1 fruit fly cellular context compared by ENCODE assay signal in genomic region chrX:2009453-2010009, dm6.
A peak's percentile ranks its signal among the peaks of the same experiment; 100 is the strongest.
TF ChIP-seq lines count a peak whose summit lies in the region.

No protein-coding gene starts in this region.

TF ChIP-seq in whole organism, embryonic, 481 proteins besides CTCF, POLR2A, EP300 and RAD21 (continued from another document and continues in another):
- peak; percentile 38 for TF ChIP-seq maf-S (GFP tag; optimal IDR thresholded peaks at IDR 0.05; lab: Kevin White, UChicago)
- TF ChIP-seq CG8765 (GFP tag; IDR thresholded peaks at IDR 0.05; lab: Robert Waterston, UW), result 0 out of 2 replicates have a peak, but pooled peaks have one; percentile 14
- TF ChIP-seq Adf1 (GFP tag; IDR thresholded peaks at IDR 0.05; lab: Robert Waterston, UW), result peak; percentile 10; the same call in 1 of the 2 replicates
- no peak for TF ChIP-seq Lim3 (GFP tag; IDR thresholded peaks at IDR 0.05; lab: Robert Waterston, UW)
- no peak for TF ChIP-seq ham (GFP tag; IDR thresholded peaks at IDR 0.05; lab: Robert Waterston, UW)
- TF ChIP-seq fd3F (GFP tag; optimal IDR thresholded peaks at IDR 0.05; lab: Kevin White, UChicago), result peak; percentile 65
- TF ChIP-seq hb (GFP tag; IDR thresholded peaks at IDR 0.05; lab: Robert Waterston, UW; ENCODE audit: partially characterized antibody), result no peak
- TF ChIP-seq fru (optimal IDR thresholded peaks at IDR 0.05; lab: Kevin White, UChicago), result no peak
- no peak for TF ChIP-seq amos (GFP tag; IDR thresholded peaks at IDR 0.05; lab: Robert Waterston, UW; ENCODE audit: partially characterized antibody)
- 0 out of 3 replicates have a peak, but pooled peaks have one; percentile 39 for TF ChIP-seq CG7357 (GFP tag; IDR thresholded peaks at IDR 0.05; lab: Robert Waterston, UW)
- no peak for TF ChIP-seq h (optimal IDR thresholded peaks at IDR 0.05; lab: Kevin White, UChicago)
- TF ChIP-seq CG17359 (tag; optimal IDR thresholded peaks at IDR 0.05; lab: Kevin White, UChicago), result peak; percentile 61
- TF ChIP-seq nom (GFP tag; optimal IDR thresholded peaks at IDR 0.05; lab: Kevin White, UChicago), result no peak
- TF ChIP-seq Fer2 (tag; optimal IDR thresholded peaks at IDR 0.05; lab: Kevin White, UChicago), result peak; percentile 46
- peak; percentile 76 for TF ChIP-seq zfh2 (GFP tag; optimal IDR thresholded peaks at IDR 0.05; lab: Kevin White, UChicago)
- peak; percentile 86 for TF ChIP-seq CG18619 (GFP tag; optimal IDR thresholded peaks at IDR 0.05; lab: Kevin White, UChicago)
- TF ChIP-seq Myb (GFP tag; optimal IDR thresholded peaks at IDR 0.05; lab: Kevin White, UChicago), result peak; percentile 40
- peak; percentile 63 for TF ChIP-seq Ptx1 (GFP tag; IDR thresholded peaks at IDR 0.05; lab: Robert Waterston, UW)
- TF ChIP-seq CG7928 (GFP tag; optimal IDR thresholded peaks at IDR 0.05; lab: Kevin White, UChicago), result no peak
- peak; percentile 34 for TF ChIP-seq salm (tag; optimal IDR thresholded peaks at IDR 0.05; lab: Kevin White, UChicago)
- TF ChIP-seq rib (GFP tag; IDR thresholded peaks at IDR 0.05; lab: Robert Waterston, UW), result no peak
- peak; percentile 46 for TF ChIP-seq scrt (GFP tag; optimal IDR thresholded peaks at IDR 0.05; lab: Kevin White, UChicago)
- TF ChIP-seq pum (GFP tag; optimal IDR thresholded peaks at IDR 0.05; lab: Kevin White, UChicago), result peak; percentile 80
- TF ChIP-seq ab (GFP tag; optimal IDR thresholded peaks at IDR 0.05; lab: Kevin White, UChicago), result no peak
- TF ChIP-seq Nf-YC (tag; optimal IDR thresholded peaks at IDR 0.05; lab: Kevin White, UChicago), result peak; percentile 77
- 0 out of 2 replicates have a peak, but pooled peaks have one; percentile 11 for TF ChIP-seq toy (GFP tag; IDR thresholded peaks at IDR 0.05; lab: Robert Waterston, UW)
- peak; percentile 64 for TF ChIP-seq ems (GFP tag; optimal IDR thresholded peaks at IDR 0.05; lab: Kevin White, UChicago)
- peak; percentile 69 for TF ChIP-seq CG10267 (tag; optimal IDR thresholded peaks at IDR 0.05; lab: Kevin White, UChicago)
- TF ChIP-seq CG1603 (tag; optimal IDR thresholded peaks at IDR 0.05; lab: Kevin White, UChicago), result peak; percentile 65
- TF ChIP-seq Doc3 (GFP tag; IDR thresholded peaks at IDR 0.05; lab: Robert Waterston, UW; ENCODE audit: partially characterized antibody), result no peak
- TF ChIP-seq CG6175 (GFP tag; IDR thresholded peaks at IDR 0.05; lab: Robert Waterston, UW), result peak; percentile 6; the same call in 1 of the 3 replicates
- TF ChIP-seq Sry-β (GFP tag; optimal IDR thresholded peaks at IDR 0.05; lab: Kevin White, UChicago), result peak; percentile 17
- no peak for TF ChIP-seq psq (GFP tag; optimal IDR thresholded peaks at IDR 0.05; lab: Kevin White, UChicago)
- TF ChIP-seq Vsx1 (GFP tag; optimal IDR thresholded peaks at IDR 0.05; lab: Kevin White, UChicago), result peak; percentile 29
- no peak for TF ChIP-seq Hr39 (optimal IDR thresholded peaks at IDR 0.05; lab: Kevin White, UChicago)
- peak; percentile 49 for TF ChIP-seq CG2875 (GFP tag; optimal IDR thresholded peaks at IDR 0.05; lab: Kevin White, UChicago)
- no peak for TF ChIP-seq hth (optimal IDR thresholded peaks at IDR 0.05; lab: Kevin White, UChicago)
- peak; percentile 68 for TF ChIP-seq Antp (GFP tag; optimal IDR thresholded peaks at IDR 0.05; lab: Kevin White, UChicago)
- TF ChIP-seq D19A (tag; optimal IDR thresholded peaks at IDR 0.05; lab: Kevin White, UChicago), result peak; percentile 81
- peak; percentile 68 for TF ChIP-seq lmd (GFP tag; IDR thresholded peaks at IDR 0.05; lab: Robert Waterston, UW)
- peak; percentile 46 for TF ChIP-seq CG12942 (GFP tag; optimal IDR thresholded peaks at IDR 0.05; lab: Kevin White, UChicago)
- TF ChIP-seq otp (GFP tag; IDR thresholded peaks at IDR 0.05; lab: Robert Waterston, UW), result peak; percentile 23; the same call in 1 of the 3 replicates
- peak; percentile 5 for TF ChIP-seq HmgZ (tag; optimal IDR thresholded peaks at IDR 0.05; lab: Kevin White, UChicago)
- peak; percentile 56 for TF ChIP-seq dm (GFP tag; optimal IDR thresholded peaks at IDR 0.05; lab: Kevin White, UChicago)
- TF ChIP-seq CG8290 (GFP tag; optimal IDR thresholded peaks at IDR 0.05; lab: Kevin White, UChicago), result no peak
- TF ChIP-seq CG8290 (tag; optimal IDR thresholded peaks at IDR 0.05; lab: Kevin White, UChicago), result peak in 1 of 2 experiments; percentile 86
- TF ChIP-seq Dek (tag; optimal IDR thresholded peaks at IDR 0.05; lab: Kevin White, UChicago), result peak; percentile 72
- peak; percentile 16 for TF ChIP-seq ATbp (GFP tag; optimal IDR thresholded peaks at IDR 0.05; lab: Kevin White, UChicago)
- peak; percentile 55; the same call in 1 of the 3 replicates for TF ChIP-seq zfh1 (GFP tag; IDR thresholded peaks at IDR 0.05; lab: Robert Waterston, UW)
- no peak for TF ChIP-seq HmgD (GFP tag; optimal IDR thresholded peaks at IDR 0.05; lab: Kevin White, UChicago)
- peak; percentile 39; the same call in 1 of the 3 replicates for TF ChIP-seq Dbx (GFP tag; IDR thresholded peaks at IDR 0.05; lab: Robert Waterston, UW)
- TF ChIP-seq Optix (GFP tag; IDR thresholded peaks at IDR 0.05; lab: Robert Waterston, UW), result no peak; the same call in 2 of the 3 replicates
- peak; percentile 83 for TF ChIP-seq CG18476 (GFP tag; optimal IDR thresholded peaks at IDR 0.05; lab: Kevin White, UChicago)
- no peak for TF ChIP-seq chinmo (GFP tag; IDR thresholded peaks at IDR 0.05; lab: Robert Waterston, UW; ENCODE audit: partially characterized antibody)
- TF ChIP-seq lov (optimal IDR thresholded peaks at IDR 0.05; lab: Kevin White, UChicago), result no peak
- 0 out of 3 replicates have a peak, but pooled peaks have one; percentile 12 for TF ChIP-seq lov (GFP tag; IDR thresholded peaks at IDR 0.05; lab: Robert Waterston, UW)
- peak; percentile 66 for TF ChIP-seq cato (GFP tag; optimal IDR thresholded peaks at IDR 0.05; lab: Kevin White, UChicago; ENCODE audit: borderline replicate concordance)
- TF ChIP-seq CG13123 (GFP tag; optimal IDR thresholded peaks at IDR 0.05; lab: Kevin White, UChicago), result peak; percentile 39
- no peak for TF ChIP-seq CG7963 (GFP tag; IDR thresholded peaks at IDR 0.05; lab: Robert Waterston, UW; ENCODE audit: partially characterized antibody)
- no peak for TF ChIP-seq CG17612 (GFP tag; IDR thresholded peaks at IDR 0.05; lab: Robert Waterston, UW)
- TF ChIP-seq CG31224 (GFP tag; IDR thresholded peaks at IDR 0.05; lab: Robert Waterston, UW), result peak; percentile 16; the same call in 1 of the 2 replicates
- TF ChIP-seq az2 (GFP tag; optimal IDR thresholded peaks at IDR 0.05; lab: Kevin White, UChicago), result peak; percentile 71
- peak; percentile 28 for TF ChIP-seq Jarid2 (GFP tag; optimal IDR thresholded peaks at IDR 0.05; lab: Kevin White, UChicago)
- TF ChIP-seq esg (GFP tag; conservative IDR thresholded peaks at IDR 0.05; lab: Robert Waterston, UW), result peak; percentile 60
- TF ChIP-seq slou (GFP tag; optimal IDR thresholded peaks at IDR 0.05; lab: Kevin White, UChicago), result peak; percentile 22
- TF ChIP-seq Sox100B (GFP tag; optimal IDR thresholded peaks at IDR 0.05; lab: Kevin White, UChicago), result peak; percentile 83
- TF ChIP-seq CG17829 (tag; optimal IDR thresholded peaks at IDR 0.05; lab: Kevin White, UChicago), result peak; percentile 79
- TF ChIP-seq Mrtf (GFP tag; IDR thresholded peaks at IDR 0.05; lab: Robert Waterston, UW), result peak; percentile 44; the same call in 2 of the 3 replicates
- peak; percentile 60 for TF ChIP-seq Fer3 (tag; optimal IDR thresholded peaks at IDR 0.05; lab: Kevin White, UChicago)
- TF ChIP-seq PHDP (tag; optimal IDR thresholded peaks at IDR 0.05; lab: Kevin White, UChicago), result peak; percentile 61
- peak; percentile 80 for TF ChIP-seq CG10209 (GFP tag; optimal IDR thresholded peaks at IDR 0.05; lab: Kevin White, UChicago)
- peak; percentile 8 for TF ChIP-seq CG5245 (GFP tag; optimal IDR thresholded peaks at IDR 0.05; lab: Kevin White, UChicago)
- TF ChIP-seq CG12219 (GFP tag; optimal IDR thresholded peaks at IDR 0.05; lab: Kevin White, UChicago), result peak; percentile 51
- TF ChIP-seq tll (GFP tag; optimal IDR thresholded peaks at IDR 0.05; lab: Kevin White, UChicago), result no peak
- peak; percentile 36; the same call in 1 of the 2 replicates for TF ChIP-seq CG17328 (GFP tag; IDR thresholded peaks at IDR 0.05; lab: Robert Waterston, UW)
- no peak for TF ChIP-seq Hey (tag; optimal IDR thresholded peaks at IDR 0.05; lab: Kevin White, UChicago)
- peak; percentile 66 for TF ChIP-seq CG11723 (GFP tag; optimal IDR thresholded peaks at IDR 0.05; lab: Kevin White, UChicago)
- no peak for TF ChIP-seq CG9797 (GFP tag; optimal IDR thresholded peaks at IDR 0.05; lab: Kevin White, UChicago)
- peak in 1 of 3 experiments; percentile 81 for TF ChIP-seq lola (GFP tag; optimal IDR thresholded peaks at IDR 0.05; lab: Kevin White, UChicago)
- no peak for TF ChIP-seq kni (GFP tag; optimal IDR thresholded peaks at IDR 0.05; lab: Kevin White, UChicago)
- TF ChIP-seq H15 (GFP tag; IDR thresholded peaks at IDR 0.05; lab: Robert Waterston, UW), result 0 out of 3 replicates have a peak, but pooled peaks have one; percentile 23
- TF ChIP-seq jing (GFP tag; optimal IDR thresholded peaks at IDR 0.05; lab: Kevin White, UChicago), result peak; percentile 51
- TF ChIP-seq Ets97D (GFP tag; optimal IDR thresholded peaks at IDR 0.05; lab: Kevin White, UChicago), result peak; percentile 48
- no peak; the same call in 1 of the 2 replicates for TF ChIP-seq CG10959 (GFP tag; IDR thresholded peaks at IDR 0.05; lab: Robert Waterston, UW)
- peak; percentile 68 for TF ChIP-seq Bteb2 (GFP tag; optimal IDR thresholded peaks at IDR 0.05; lab: Kevin White, UChicago)
- TF ChIP-seq Lhr (GFP tag; optimal IDR thresholded peaks at IDR 0.05; lab: Kevin White, UChicago), result peak; percentile 60
- peak; percentile 75 to 81 for TF ChIP-seq Hr51 (GFP tag; optimal IDR thresholded peaks at IDR 0.05; lab: Kevin White, UChicago)
- TF ChIP-seq CG12744 (GFP tag; optimal IDR thresholded peaks at IDR 0.05; lab: Kevin White, UChicago), result no peak
- TF ChIP-seq CG32532 (GFP tag; IDR thresholded peaks at IDR 0.05; lab: Robert Waterston, UW), result peak; percentile 55; the same call in 1 of the 2 replicates
- TF ChIP-seq sna (GFP tag; IDR thresholded peaks at IDR 0.05; lab: Robert Waterston, UW; ENCODE audit: partially characterized antibody), result no peak
- TF ChIP-seq Tbp (GFP tag; optimal IDR thresholded peaks at IDR 0.05; lab: Kevin White, UChicago), result no peak
- peak; percentile 55 for TF ChIP-seq Nf-YB (GFP tag; optimal IDR thresholded peaks at IDR 0.05; lab: Kevin White, UChicago)
- 0 out of 2 replicates have a peak, but pooled peaks have one; percentile 9 for TF ChIP-seq ro (GFP tag; IDR thresholded peaks at IDR 0.05; lab: Robert Waterston, UW)
- peak; percentile 77 for TF ChIP-seq CG4328 (GFP tag; optimal IDR thresholded peaks at IDR 0.05; lab: Kevin White, UChicago)
- peak; percentile 52 for TF ChIP-seq CHES-1-like (GFP tag; optimal IDR thresholded peaks at IDR 0.05; lab: Kevin White, UChicago)
- TF ChIP-seq slp2 (GFP tag; optimal IDR thresholded peaks at IDR 0.05; lab: Kevin White, UChicago), result peak; percentile 79
- TF ChIP-seq CG10274 (GFP tag; optimal IDR thresholded peaks at IDR 0.05; lab: Kevin White, UChicago), result peak; percentile 50
- TF ChIP-seq CG15601 (tag; optimal IDR thresholded peaks at IDR 0.05; lab: Kevin White, UChicago), result peak; percentile 42
- TF ChIP-seq CG2889 (GFP tag; IDR thresholded peaks at IDR 0.05; lab: Robert Waterston, UW), result peak; percentile 31; the same call in 2 of the 3 replicates
- TF ChIP-seq CG5953 (GFP tag; IDR thresholded peaks at IDR 0.05; lab: Robert Waterston, UW), result 0 out of 2 replicates have a peak, but pooled peaks have one; percentile 39
- no peak for TF ChIP-seq CG11560 (tag; IDR thresholded peaks at IDR 0.05; lab: Robert Waterston, UW)
- peak; percentile 84 for TF ChIP-seq Meics (GFP tag; optimal IDR thresholded peaks at IDR 0.05; lab: Kevin White, UChicago)
- TF ChIP-seq CG3726 (GFP tag; IDR thresholded peaks at IDR 0.05; lab: Robert Waterston, UW), result no peak; the same call in 2 of the 3 replicates
- TF ChIP-seq gce (GFP tag; IDR thresholded peaks at IDR 0.05; lab: Robert Waterston, UW), result no peak
- peak; percentile 26; the same call in 1 of the 2 replicates for TF ChIP-seq CG14014 (GFP tag; IDR thresholded peaks at IDR 0.05; lab: Robert Waterston, UW)
- no peak for TF ChIP-seq unc-4 (GFP tag; IDR thresholded peaks at IDR 0.05; lab: Robert Waterston, UW; ENCODE audit: partially characterized antibody)
- TF ChIP-seq gfzf (GFP tag; optimal IDR thresholded peaks at IDR 0.05; lab: Kevin White, UChicago), result peak; percentile 57
- TF ChIP-seq stc (GFP tag; IDR thresholded peaks at IDR 0.05; lab: Robert Waterston, UW), result no peak
- TF ChIP-seq grau (tag; optimal IDR thresholded peaks at IDR 0.05; lab: Kevin White, UChicago), result peak; percentile 80
- TF ChIP-seq CG8924 (tag; optimal IDR thresholded peaks at IDR 0.05; lab: Kevin White, UChicago), result peak; percentile 74
- TF ChIP-seq CG1233 (GFP tag; optimal IDR thresholded peaks at IDR 0.05; lab: Kevin White, UChicago), result peak; percentile 59
- peak; percentile 26 for TF ChIP-seq Sry-δ (GFP tag; optimal IDR thresholded peaks at IDR 0.05; lab: Kevin White, UChicago)
- no peak for TF ChIP-seq Dfd (GFP tag; optimal IDR thresholded peaks at IDR 0.05; lab: Kevin White, UChicago)
- TF ChIP-seq TFAM (GFP tag; optimal IDR thresholded peaks at IDR 0.05; lab: Kevin White, UChicago), result no peak
- peak; percentile 56 for TF ChIP-seq Dad (GFP tag; optimal IDR thresholded peaks at IDR 0.05; lab: Kevin White, UChicago)
- TF ChIP-seq CkIIα-i1 (GFP tag; IDR thresholded peaks at IDR 0.05; lab: Robert Waterston, UW), result no peak
- peak; percentile 35 for TF ChIP-seq gcm (GFP tag; optimal IDR thresholded peaks at IDR 0.05; lab: Kevin White, UChicago)
- peak; percentile 50 for TF ChIP-seq disco-r (GFP tag; optimal IDR thresholded peaks at IDR 0.05; lab: Kevin White, UChicago)
- TF ChIP-seq CG6254 (GFP tag; optimal IDR thresholded peaks at IDR 0.05; lab: Kevin White, UChicago), result peak; percentile 36
- TF ChIP-seq cad (GFP tag; optimal IDR thresholded peaks at IDR 0.05; lab: Kevin White, UChicago), result no peak
- TF ChIP-seq cg (GFP tag; optimal IDR thresholded peaks at IDR 0.05; lab: Kevin White, UChicago), result no peak
- TF ChIP-seq Aef1 (GFP tag; IDR thresholded peaks at IDR 0.05; lab: Robert Waterston, UW), result peak; percentile 40; the same call in 2 of the 3 replicates
- TF ChIP-seq lilli (GFP tag; optimal IDR thresholded peaks at IDR 0.05; lab: Kevin White, UChicago), result peak; percentile 82
- no peak for TF ChIP-seq oc (tag; optimal IDR thresholded peaks at IDR 0.05; lab: Kevin White, UChicago)
- TF ChIP-seq sqz (GFP tag; optimal IDR thresholded peaks at IDR 0.05; lab: Kevin White, UChicago), result peak; percentile 19
- peak; percentile 78 for TF ChIP-seq dmrt11E (tag; optimal IDR thresholded peaks at IDR 0.05; lab: Kevin White, UChicago)
- peak; percentile 63 for TF ChIP-seq CG9932 (GFP tag; IDR thresholded peaks at IDR 0.05; lab: Robert Waterston, UW)
- TF ChIP-seq onecut (GFP tag; IDR thresholded peaks at IDR 0.05; lab: Robert Waterston, UW), result 0 out of 2 replicates have a peak, but pooled peaks have one; percentile 34
